Worm (Caenorhabditis elegans) whole organism, L2 larva: ENCODE measurements around the gene B0244.4.

ENCODE experiments used
- dmd-4 ChIP-seq: sonication (generic microtip); optimal IDR thresholded peaks from 2 replicates; lab custom pipeline; 2017; ENCODE audit warnings: missing biosample characterization, missing genetic modification characterization
- elt-3 ChIP-seq: sonication (generic microtip); optimal IDR thresholded peaks from 2 replicates; lab custom pipeline; 2017; ENCODE audit warnings: missing biosample characterization, missing genetic modification characterization
- nhr-10 ChIP-seq: sonication (generic microtip); optimal IDR thresholded peaks from 2 replicates; lab custom pipeline; 2017; ENCODE audit warnings: missing biosample characterization, missing genetic modification characterization
- snpc-4 ChIP-seq: fragments of 150-350 bp; optimal IDR thresholded peaks from 2 replicates; lab custom pipeline; 2014; ENCODE audit warnings: missing biosample characterization, missing genetic modification characterization
- ztf-4 ChIP-seq: fragments of 150-350 bp; optimal IDR thresholded peaks from 2 replicates; lab custom pipeline; 2014; ENCODE audit warnings: missing biosample characterization, missing genetic modification characterization

DNA sequence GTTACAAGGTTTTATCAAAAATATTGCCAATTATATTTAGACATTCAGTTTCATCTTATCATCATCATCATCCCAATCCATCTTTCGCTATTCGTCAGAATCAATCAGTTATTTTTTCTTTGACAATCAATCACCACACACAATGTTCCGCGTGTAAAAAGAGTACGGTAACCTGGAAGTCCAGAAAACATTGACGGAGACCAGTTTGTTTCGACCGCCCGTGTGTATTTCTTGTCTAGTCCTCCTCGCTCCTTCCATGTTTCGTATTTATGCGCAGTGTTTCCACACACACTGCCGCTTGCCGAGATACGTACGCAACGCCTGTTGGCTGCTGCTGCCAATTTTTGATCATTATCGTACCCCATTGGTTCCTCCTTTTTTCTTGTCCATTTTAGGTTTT is 36.6 kb upstream of the B0244.4 start:
- TF ChIP-seq nhr-10 (tag; lab: Kevin White, UChicago) (no peak), ztf-4 (tag; lab: Kevin White, UChicago) (no peak), dmd-4 (tag; lab: Kevin White, UChicago) (no peak), snpc-4 (tag; lab: Kevin White, UChicago) (no peak), elt-3 (tag; lab: Kevin White, UChicago) (no peak)
